Fruit fly (Drosophila melanogaster): ENCODE data around the gene CG42594.

The CG42594 gene

dm6 chrX:4840548-4841098 is at the start of gene CG42594:
CG42594 (plus strand) TSS chrX:4840833.
- TF ChIP-seq fd96Ca (GFP tag; IDR thresholded peaks at IDR 0.05) (no peak), EcR (GFP tag; optimal IDR thresholded peaks at IDR 0.05) (no peak), Pif1A (GFP tag; optimal IDR thresholded peaks at IDR 0.05) (no peak), gl (tag; optimal IDR thresholded peaks at IDR 0.05) (no peak), CG14655 (GFP tag; optimal IDR thresholded peaks at IDR 0.05) (no peak), CG9948 (tag; optimal IDR thresholded peaks at IDR 0.05) (no peak), CG12605 (GFP tag; IDR thresholded peaks at IDR 0.05) (no peak), CG8159 (tag; optimal IDR thresholded peaks at IDR 0.05) (no peak), D1 (tag; optimal IDR thresholded peaks at IDR 0.05) (no peak), CG4496 (GFP tag; IDR thresholded peaks at IDR 0.05) (no peak), CG32121 (GFP tag; IDR thresholded peaks at IDR 0.05) (no peak), rn (GFP tag; IDR thresholded peaks at IDR 0.05) (no peak), CG8301 (tag; optimal IDR thresholded peaks at IDR 0.05) (no peak), CG10348 (GFP tag; IDR thresholded peaks at IDR 0.05) (no peak), CG15710 (tag; optimal IDR thresholded peaks at IDR 0.05) (no peak), Pif1B (GFP tag; optimal IDR thresholded peaks at IDR 0.05) (no peak), CG17806 (tag; optimal IDR thresholded peaks at IDR 0.05) (no peak), Snoo (tag; optimal IDR thresholded peaks at IDR 0.05) (no peak), CG13204 (GFP tag; optimal IDR thresholded peaks at IDR 0.05) (no peak), Ets98B (GFP tag; IDR thresholded peaks at IDR 0.05) (no peak)

- TF ChIP-seq CG32121 (GFP tag; IDR thresholded peaks at IDR 0.05) (no peak), CG34367 (tag; optimal IDR thresholded peaks at IDR 0.05) (no peak), gl (tag; optimal IDR thresholded peaks at IDR 0.05) (no peak), Ets98B (GFP tag; IDR thresholded peaks at IDR 0.05) (no peak), CG14655 (GFP tag; optimal IDR thresholded peaks at IDR 0.05) (no peak), CG17806 (tag; optimal IDR thresholded peaks at IDR 0.05) (no peak), Pif1A (GFP tag; optimal IDR thresholded peaks at IDR 0.05) (no peak), CG15710 (tag; optimal IDR thresholded peaks at IDR 0.05) (no peak), CG8159 (tag; optimal IDR thresholded peaks at IDR 0.05) (no peak)
These were observed 35.9 kb upstream of the CG42594 start, which contains the start of gene CG2861 for dm6 chrX:4804762-4805161. CG2861 (minus strand) TSS chrX:4804862.

dm6 chrX:4807826-4808225 is 32.8 kb upstream of the CG42594 start:
- TF ChIP-seq CG14655 (GFP tag; optimal IDR thresholded peaks at IDR 0.05) = no peak
- no peak for TF ChIP-seq CG15710 (tag; optimal IDR thresholded peaks at IDR 0.05)

- TF ChIP-seq CG13204 (GFP tag; optimal IDR thresholded peaks at IDR 0.05) (no peak), Ets98B (GFP tag; IDR thresholded peaks at IDR 0.05) (no peak), CG8301 (tag; optimal IDR thresholded peaks at IDR 0.05) (no peak), fd96Ca (GFP tag; IDR thresholded peaks at IDR 0.05) (no peak), gl (tag; optimal IDR thresholded peaks at IDR 0.05) (no peak), CG8159 (tag; optimal IDR thresholded peaks at IDR 0.05) (no peak), Pif1A (GFP tag; optimal IDR thresholded peaks at IDR 0.05) (no peak), CG12605 (GFP tag; IDR thresholded peaks at IDR 0.05) (no peak), CG10348 (GFP tag; IDR thresholded peaks at IDR 0.05) (no peak)
These were observed 15.0 kb upstream of the CG42594 start, which contains the start of gene CG12682 for dm6 chrX:4825674-4826073. CG12682 (plus strand) TSS chrX:4825974.

dm6 chrX:4849376-4849775 is 8.7 kb downstream of the CG42594 start:
- TF ChIP-seq CG34367 (tag; optimal IDR thresholded peaks at IDR 0.05) = no peak

dm6 chrX:4860266-4860665 is 19.6 kb downstream of the CG42594 start:
- TF ChIP-seq CG4496 (GFP tag; IDR thresholded peaks at IDR 0.05) (no peak), CG12605 (GFP tag; IDR thresholded peaks at IDR 0.05) (no peak), CG32121 (GFP tag; IDR thresholded peaks at IDR 0.05) (no peak), EcR (GFP tag; optimal IDR thresholded peaks at IDR 0.05) (no peak), D1 (tag; optimal IDR thresholded peaks at IDR 0.05) (no peak), gl (tag; optimal IDR thresholded peaks at IDR 0.05) (no peak), Ets98B (GFP tag; IDR thresholded peaks at IDR 0.05) (no peak), CG8301 (tag; optimal IDR thresholded peaks at IDR 0.05) (no peak), CG15710 (tag; optimal IDR thresholded peaks at IDR 0.05) (no peak), CG10348 (GFP tag; IDR thresholded peaks at IDR 0.05) (no peak), CG8159 (tag; optimal IDR thresholded peaks at IDR 0.05) (no peak), Snoo (tag; optimal IDR thresholded peaks at IDR 0.05) (no peak), Pif1A (GFP tag; optimal IDR thresholded peaks at IDR 0.05) (no peak), CG9948 (tag; optimal IDR thresholded peaks at IDR 0.05) (no peak), fd96Ca (GFP tag; IDR thresholded peaks at IDR 0.05) (no peak)

dm6 chrX:4875370-4875769 is 34.7 kb downstream of the CG42594 start, which contains the start of gene boil:
boil (plus strand) TSS chrX:4875670.
- no peak for TF ChIP-seq CG15710 (tag; optimal IDR thresholded peaks at IDR 0.05)
- no peak for TF ChIP-seq Pif1B (GFP tag; optimal IDR thresholded peaks at IDR 0.05)
- no peak for TF ChIP-seq CG34367 (tag; optimal IDR thresholded peaks at IDR 0.05)
- TF ChIP-seq Pif1A (GFP tag; optimal IDR thresholded peaks at IDR 0.05) = no peak
- no peak for TF ChIP-seq CG9948 (tag; optimal IDR thresholded peaks at IDR 0.05)
- no peak for TF ChIP-seq rn (GFP tag; IDR thresholded peaks at IDR 0.05)
- no peak for TF ChIP-seq CG4496 (GFP tag; IDR thresholded peaks at IDR 0.05)
- no peak for TF ChIP-seq CG10348 (GFP tag; IDR thresholded peaks at IDR 0.05)
- no peak for TF ChIP-seq CG8301 (tag; optimal IDR thresholded peaks at IDR 0.05)

Measured in whole organism, pupa.